Worm (Caenorhabditis elegans) whole organism, L3 larva: ENCODE results near the gene srh-218.

Source experiments
- R02D3.7 ChIP-seq: fragments of 150-350 bp; optimal IDR thresholded peaks from 2 replicates; lab custom pipeline; 2014; ENCODE audit warnings: missing biosample characterization, missing genetic modification characterization
- ama-1 ChIP-seq: fragments of 150-350 bp; optimal IDR thresholded peaks from 2 replicates; lab custom pipeline; 2018
- ceh-28 ChIP-seq: fragments of 150-350 bp; optimal IDR thresholded peaks from 2 replicates; lab custom pipeline; 2014; ENCODE audit warnings: missing biosample characterization, missing genetic modification reagents, missing genetic modification characterization
- ceh-82 ChIP-seq: fragments of 150-350 bp; optimal IDR thresholded peaks from 2 replicates; lab custom pipeline; 2014; ENCODE audit warnings: missing biosample characterization, missing genetic modification characterization
- ceh-9 ChIP-seq: sonication (generic microtip); optimal IDR thresholded peaks from 2 replicates; lab custom pipeline; 2018; ENCODE audit warnings: missing biosample characterization, missing genetic modification characterization
- elt-3 ChIP-seq, 3 experiments: fragments of 150-350 bp in 1 of 3; sonication (generic microtip) in 2 of 3; optimal IDR thresholded peaks; 2 replicates in 2 of 3; 4 replicates in 1 of 3; lab custom pipeline; 2014 to 2017; ENCODE audit warnings: missing biosample characterization in 3 of 3, missing genetic modification characterization in 3 of 3
- nfya-1 ChIP-seq: sonication (generic microtip); optimal IDR thresholded peaks from 2 replicates; lab custom pipeline; 2017; ENCODE audit warnings: missing genetic modification characterization, mild to moderate bottlenecking, missing compliant biosample characterization, antibody characterized with exemption, moderate library complexity; ENCODE audit not compliant: insufficient read depth
- nhr-237 ChIP-seq: fragments of 150-350 bp; optimal IDR thresholded peaks from 2 replicates; lab custom pipeline; 2014; ENCODE audit warnings: missing biosample characterization, missing genetic modification characterization
- nhr-28 ChIP-seq: fragments of 150-350 bp; optimal IDR thresholded peaks from 2 replicates; lab custom pipeline; 2014; ENCODE audit warnings: missing biosample characterization, missing genetic modification characterization
- nhr-77 ChIP-seq: fragments of 150-350 bp; optimal IDR thresholded peaks from 2 replicates; lab custom pipeline; 2014; ENCODE audit warnings: missing biosample characterization, missing genetic modification characterization
- pha-4 ChIP-seq: fragments of 150-350 bp; optimal IDR thresholded peaks from 2 replicates; lab custom pipeline; 2014; ENCODE audit warnings: missing biosample characterization, missing genetic modification reagents, missing genetic modification characterization
- tbx-2 ChIP-seq: sonication (generic microtip); optimal IDR thresholded peaks from 2 replicates; lab custom pipeline; 2016; ENCODE audit warnings: mild to moderate bottlenecking, missing genetic modification characterization, missing compliant biosample characterization
- unc-62 ChIP-seq: fragments of 150-350 bp; sonication (generic microtip); optimal IDR thresholded peaks from 4 replicates; lab custom pipeline; 2014; ENCODE audit warnings: missing biosample characterization, missing genetic modification reagents, missing genetic modification characterization
- ztf-11 ChIP-seq: fragments of 150-350 bp; optimal IDR thresholded peaks from 2 replicates; lab custom pipeline; 2014; ENCODE audit warnings: missing biosample characterization, missing genetic modification characterization

ce11 chrV:15495169-15495568 lies 1.4 kb downstream of the srh-218 start, which contains the start of gene srh-219:
- TF ChIP-seq nfya-1 (tag; lab: Kevin White, UChicago): no peak
- no peak for TF ChIP-seq ama-1 (lab: Kevin White, UChicago)
- no peak for TF ChIP-seq tbx-2
- no peak for TF ChIP-seq nhr-28
- no peak for TF ChIP-seq unc-62 (GFP tag; lab: Kevin White, UChicago)
- no peak for TF ChIP-seq ceh-82 (tag; lab: Kevin White, UChicago)
- no peak for TF ChIP-seq ceh-9
- TF ChIP-seq pha-4 (tag; lab: Kevin White, UChicago): no peak
- no peak for TF ChIP-seq ceh-28 (tag; lab: Kevin White, UChicago)
- no peak for TF ChIP-seq nhr-237 (tag; lab: Kevin White, UChicago)
- no peak for TF ChIP-seq ztf-11 (tag; lab: Kevin White, UChicago)
- TF ChIP-seq elt-3 (tag; optimal IDR thresholded peaks at IDR 0.05; lab: Kevin White, UChicago): no peak
- TF ChIP-seq nhr-77 (tag; lab: Kevin White, UChicago): no peak
- TF ChIP-seq R02D3.7 (tag; lab: Kevin White, UChicago): no peak
